Fruit fly (Drosophila melanogaster) Kc167 (cell line): ENCODE results near the gene Sirt2.

Experiments
- insv ChIP-seq: fragments of >200 bp; optimal IDR thresholded peaks from 3 replicates; lab custom pipeline; 2018; ENCODE audit warnings: missing external identifiers
- psq ChIP-seq: fragments of >200 bp; optimal IDR thresholded peaks from 2 replicates; lab custom pipeline; 2017; ENCODE audit warnings: missing external identifiers

- TF ChIP-seq insv (lab: Kevin White, UChicago) (no peak), psq (lab: Kevin White, UChicago) (no peak)
Observed at dm6 chr3R:20293661-20294060, 34.6 kb upstream of the Sirt2 start.
